Fruit fly (Drosophila melanogaster) whole organism, wandering third instar larva: ENCODE results near the gene gammaTub23C.

Experiments used
- Abd-B ChIP-seq: fragments of >200 bp; optimal IDR thresholded peaks from 2 replicates; lab custom pipeline; 2017; ENCODE audit warnings: missing biosample characterization, missing genetic modification characterization
- CG32264 ChIP-seq: fragments of 200-800 bp; sonication (Bioruptor generic); optimal IDR thresholded peaks from 2 replicates; lab custom pipeline; 2016; ENCODE audit warnings: missing biosample characterization, missing genetic modification characterization
- CG9705 ChIP-seq: fragments of 200-800 bp; sonication (Bioruptor generic); optimal IDR thresholded peaks from 2 replicates; lab custom pipeline; 2018; ENCODE audit warnings: missing biosample characterization, mild to moderate bottlenecking, missing genetic modification characterization
- CrebA ChIP-seq: fragments of 200-800 bp; sonication (Bioruptor generic); optimal IDR thresholded peaks from 2 replicates; lab custom pipeline; 2016; ENCODE audit warnings: missing biosample characterization, mild to moderate bottlenecking, missing genetic modification characterization, borderline replicate concordance
- Dfd ChIP-seq: fragments of >200 bp; optimal IDR thresholded peaks from 2 replicates; lab custom pipeline; 2017; ENCODE audit warnings: missing biosample characterization, missing genetic modification characterization
- Dif ChIP-seq: fragments of 200-275, 200-300 bp; sonication (Bioruptor generic); optimal IDR thresholded peaks from 2 replicates; lab custom pipeline; 2018; ENCODE audit warnings: missing biosample characterization, missing genetic modification characterization; ENCODE audit not compliant: partially characterized antibody
- GATAd ChIP-seq: sonication (Bioruptor generic); optimal IDR thresholded peaks from 2 replicates; lab custom pipeline; 2016; ENCODE audit warnings: missing biosample characterization, missing genetic modification characterization
- HLH106 ChIP-seq: fragments of 200-800 bp; optimal IDR thresholded peaks from 3 replicates; lab custom pipeline; 2019; ENCODE audit warnings: missing biosample characterization, mild to moderate bottlenecking, missing genetic modification characterization, moderate library complexity
- Hnf4 ChIP-seq: fragments of 200-800 bp; sonication (Bioruptor generic); optimal IDR thresholded peaks from 2 replicates; lab custom pipeline; 2016; ENCODE audit warnings: missing biosample characterization, mild to moderate bottlenecking, missing genetic modification characterization
- Hr78 ChIP-seq: fragments of >200 bp; optimal IDR thresholded peaks from 2 replicates; lab custom pipeline; 2017; ENCODE audit warnings: missing biosample characterization, missing genetic modification characterization
- Hr83 ChIP-seq: fragments of 200-300 bp; sonication (Bioruptor generic); optimal IDR thresholded peaks from 2 replicates; lab custom pipeline; 2016; ENCODE audit warnings: missing biosample characterization, mild to moderate bottlenecking, missing genetic modification characterization, moderate library complexity; ENCODE audit not compliant: poor library complexity, severe bottlenecking
- Jra ChIP-seq: sonication (Bioruptor generic); optimal IDR thresholded peaks from 2 replicates; lab custom pipeline; 2016; ENCODE audit warnings: missing biosample characterization, missing genetic modification characterization
- Mio ChIP-seq: sonication (Bioruptor generic); optimal IDR thresholded peaks from 2 replicates; lab custom pipeline; 2016; ENCODE audit warnings: missing biosample characterization, missing genetic modification characterization
- Myc ChIP-seq: fragments of >200 bp; optimal IDR thresholded peaks from 2 replicates; lab custom pipeline; 2017
- N ChIP-seq: fragments of >200 bp; optimal IDR thresholded peaks from 2 replicates; lab custom pipeline; 2018; ENCODE audit warnings: missing biosample characterization, missing external identifiers, missing genetic modification characterization
- OdsH ChIP-seq: fragments of 200-800 bp; sonication (Bioruptor generic); optimal IDR thresholded peaks from 2 replicates; lab custom pipeline; 2016; ENCODE audit warnings: missing biosample characterization, mild to moderate bottlenecking, missing genetic modification characterization
- Rel ChIP-seq, 2 experiments: fragments of 200-800 bp; sonication (Bioruptor generic) in 1 of 2; optimal IDR thresholded peaks; 2 replicates in 1 of 2; 3 replicates in 1 of 2; lab custom pipeline; 2016 to 2019; ENCODE audit warnings: mild to moderate bottlenecking in 2 of 2, missing biosample characterization in 2 of 2, missing genetic modification characterization in 2 of 2, moderate library complexity in 1 of 2
- Sp1 ChIP-seq: fragments of 200-800 bp; sonication (Bioruptor generic); optimal IDR thresholded peaks from 3 replicates; lab custom pipeline; 2019; ENCODE audit warnings: missing biosample characterization, mild to moderate bottlenecking, missing genetic modification characterization, moderate library complexity
- Vsx2 ChIP-seq: fragments of 200-300, 225-300 bp; sonication (Bioruptor generic); optimal IDR thresholded peaks from 2 replicates; lab custom pipeline; 2018; ENCODE audit warnings: missing biosample characterization, missing genetic modification characterization; ENCODE audit not compliant: partially characterized antibody
- br ChIP-seq: fragments of 200-800 bp; sonication (Bioruptor generic); optimal IDR thresholded peaks from 2 replicates; lab custom pipeline; 2016; ENCODE audit warnings: missing biosample characterization, missing genetic modification characterization
- brk ChIP-seq: fragments of 200-800 bp; sonication (Bioruptor generic); optimal IDR thresholded peaks from 2 replicates; lab custom pipeline; 2016; ENCODE audit warnings: missing biosample characterization, mild to moderate bottlenecking, missing genetic modification characterization
- dl ChIP-seq, 2 experiments: fragments of 175-275, 200-275 bp in 1 of 2; fragments of 200-275 bp in 1 of 2; sonication (Bioruptor generic); optimal IDR thresholded peaks; lab custom pipeline; 2018; ENCODE audit warnings: mild to moderate bottlenecking in 2 of 2, missing biosample characterization in 2 of 2, missing genetic modification characterization in 2 of 2, moderate library complexity in 2 of 2; ENCODE audit not compliant: partially characterized antibody in 2 of 2, insufficient read depth in 1 of 2
- dmrt93B ChIP-seq: fragments of 200-800 bp; sonication (Bioruptor generic); optimal IDR thresholded peaks from 2 replicates; lab custom pipeline; 2018; ENCODE audit warnings: missing biosample characterization, mild to moderate bottlenecking, missing genetic modification characterization
- dsf ChIP-seq: sonication (Bioruptor generic); optimal IDR thresholded peaks from 2 replicates; lab custom pipeline; 2016; ENCODE audit warnings: missing biosample characterization, missing genetic modification characterization, borderline replicate concordance
- ey ChIP-seq: fragments of 200-800 bp; sonication (Bioruptor generic); optimal IDR thresholded peaks from 2 replicates; lab custom pipeline; 2016; ENCODE audit warnings: missing biosample characterization, missing genetic modification characterization
- foxo ChIP-seq, 2 experiments: fragments of 200-800 bp; sonication (Bioruptor generic); optimal IDR thresholded peaks; 2 replicates in 1 of 2; 3 replicates in 1 of 2; lab custom pipeline; 2016 to 2017; ENCODE audit warnings: missing biosample characterization in 2 of 2, missing genetic modification characterization in 2 of 2
- fru ChIP-seq: fragments of 200-800 bp; sonication (Bioruptor generic); optimal IDR thresholded peaks from 3 replicates; lab custom pipeline; 2016; ENCODE audit warnings: missing biosample characterization, mild to moderate bottlenecking, missing genetic modification characterization
- h ChIP-seq: fragments of 200-800 bp; sonication (Bioruptor generic); optimal IDR thresholded peaks from 3 replicates; lab custom pipeline; 2016; ENCODE audit warnings: missing biosample characterization, mild to moderate bottlenecking, missing genetic modification characterization
- jim ChIP-seq: fragments of 175-275, 200-325 bp; sonication (Bioruptor generic); optimal IDR thresholded peaks from 2 replicates; lab custom pipeline; 2016; ENCODE audit warnings: missing biosample characterization, mild to moderate bottlenecking, missing genetic modification characterization
- lola ChIP-seq: fragments of >200 bp; optimal IDR thresholded peaks from 2 replicates; lab custom pipeline; 2017; ENCODE audit warnings: missing biosample characterization, missing genetic modification characterization
- pan ChIP-seq: fragments of >200 bp; optimal IDR thresholded peaks from 2 replicates; lab custom pipeline; 2017
- psq ChIP-seq: fragments of 200-800 bp; sonication (Bioruptor generic); optimal IDR thresholded peaks from 3 replicates; lab custom pipeline; 2017; ENCODE audit warnings: missing biosample characterization, mild to moderate bottlenecking, missing genetic modification characterization, moderate library complexity
- rgr ChIP-seq: fragments of 200-800 bp; sonication (Bioruptor generic); optimal IDR thresholded peaks from 3 replicates; lab custom pipeline; 2016; ENCODE audit warnings: missing biosample characterization, mild to moderate bottlenecking, missing genetic modification characterization
- sage ChIP-seq: fragments of 200-800 bp; sonication (Bioruptor generic); optimal IDR thresholded peaks from 2 replicates; lab custom pipeline; 2016; ENCODE audit warnings: missing biosample characterization, mild to moderate bottlenecking, missing genetic modification characterization
- sv ChIP-seq: fragments of 200-800 bp; sonication (Bioruptor generic); optimal IDR thresholded peaks from 3 replicates; lab custom pipeline; 2016; ENCODE audit warnings: missing biosample characterization, missing genetic modification characterization
- tai ChIP-seq: sonication (Bioruptor generic); optimal IDR thresholded peaks from 2 replicates; lab custom pipeline; 2016; ENCODE audit warnings: missing biosample characterization, missing genetic modification characterization
- usp ChIP-seq: fragments of >200 bp; optimal IDR thresholded peaks from 2 replicates; lab custom pipeline; 2017; ENCODE audit warnings: missing biosample characterization, missing genetic modification characterization
- woc ChIP-seq: sonication (Bioruptor generic); optimal IDR thresholded peaks from 2 replicates; lab custom pipeline; 2016; ENCODE audit warnings: missing biosample characterization, mild to moderate bottlenecking, missing genetic modification characterization

Gene gammaTub23C

dm6 chr2L:2930646-2931045 lies 42.0 kb upstream of the gammaTub23C start:
- TF ChIP-seq HLH106 (tag; lab: Kevin White, UChicago), result no peak
- no peak for TF ChIP-seq GATAd
- no peak for TF ChIP-seq tai
- no peak for TF ChIP-seq Rel (GFP tag; optimal IDR thresholded peaks at IDR 0.05; lab: Kevin White, UChicago)
- TF ChIP-seq Rel (tag; optimal IDR thresholded peaks at IDR 0.05; lab: Kevin White, UChicago), result no peak
- no peak for TF ChIP-seq Sp1
- TF ChIP-seq Hr78 (GFP tag; lab: Kevin White, UChicago), result no peak
- TF ChIP-seq foxo (GFP tag; optimal IDR thresholded peaks at IDR 0.05; lab: Kevin White, UChicago), result no peak
- no peak for TF ChIP-seq sage (GFP tag; lab: Kevin White, UChicago)
- TF ChIP-seq psq (GFP tag; lab: Kevin White, UChicago), result no peak
- TF ChIP-seq CG32264, result no peak
- TF ChIP-seq ey (GFP tag; lab: Kevin White, UChicago), result no peak
- TF ChIP-seq h (GFP tag; lab: Kevin White, UChicago), result no peak
- TF ChIP-seq CG9705 (GFP tag; lab: Kevin White, UChicago), result no peak
- TF ChIP-seq N (GFP tag; lab: Kevin White, UChicago), result no peak
- no peak for TF ChIP-seq lola (GFP tag; lab: Kevin White, UChicago)
- TF ChIP-seq Mio (GFP tag; lab: Kevin White, UChicago), result no peak
- no peak for TF ChIP-seq Myc (lab: Kevin White, UChicago)
- no peak for TF ChIP-seq sv (GFP tag; lab: Kevin White, UChicago)
- no peak for TF ChIP-seq Dfd
- no peak for TF ChIP-seq Abd-B (GFP tag; lab: Kevin White, UChicago)

dm6 chr2L:2931555-2932131 lies 41.0 kb upstream of the gammaTub23C start:
- no peak for TF ChIP-seq Abd-B (GFP tag; lab: Kevin White, UChicago)
- TF ChIP-seq Rel (GFP tag; optimal IDR thresholded peaks at IDR 0.05; lab: Kevin White, UChicago), result no peak
- no peak for TF ChIP-seq Rel (tag; optimal IDR thresholded peaks at IDR 0.05; lab: Kevin White, UChicago)
- TF ChIP-seq jim (GFP tag; lab: Kevin White, UChicago), result no peak
- TF ChIP-seq dl (GFP tag; optimal IDR thresholded peaks at IDR 0.05; lab: Kevin White, UChicago; ENCODE audit: insufficient read depth in 1 of 2, partially characterized antibody in 2 of 2), result no peak
- TF ChIP-seq Hnf4 (GFP tag; lab: Kevin White, UChicago), result no peak
- peak; percentile 35 for TF ChIP-seq psq (GFP tag; lab: Kevin White, UChicago)
- peak; percentile 13 for TF ChIP-seq dmrt93B
- TF ChIP-seq fru (GFP tag; lab: Kevin White, UChicago), result peak; percentile 66
- no peak for TF ChIP-seq pan
- no peak for TF ChIP-seq tai
- TF ChIP-seq Hr78 (GFP tag; lab: Kevin White, UChicago), result no peak
- no peak for TF ChIP-seq sage (GFP tag; lab: Kevin White, UChicago)
- no peak for TF ChIP-seq CG9705 (GFP tag; lab: Kevin White, UChicago)
- TF ChIP-seq Vsx2 (GFP tag; lab: Kevin White, UChicago), result no peak
- no peak for TF ChIP-seq dsf (GFP tag; lab: Kevin White, UChicago)
- no peak for TF ChIP-seq OdsH (GFP tag; lab: Kevin White, UChicago)
- TF ChIP-seq HLH106 (tag; lab: Kevin White, UChicago), result peak; percentile 34
- TF ChIP-seq woc (GFP tag; lab: Kevin White, UChicago), result peak; percentile 32
- TF ChIP-seq brk (GFP tag; lab: Kevin White, UChicago), result no peak
- TF ChIP-seq ey (GFP tag; lab: Kevin White, UChicago), result peak; percentile 13
- TF ChIP-seq Sp1, result peak; percentile 25
- TF ChIP-seq Jra (GFP tag; lab: Kevin White, UChicago), result no peak
- TF ChIP-seq rgr (GFP tag; lab: Kevin White, UChicago), result peak; percentile 11
- no peak for TF ChIP-seq CG32264
- peak; percentile 40 for TF ChIP-seq br (GFP tag; lab: Kevin White, UChicago)
- no peak for TF ChIP-seq sv (GFP tag; lab: Kevin White, UChicago)
- TF ChIP-seq foxo (GFP tag; optimal IDR thresholded peaks at IDR 0.05; lab: Kevin White, UChicago), result no peak
- peak; percentile 46 for TF ChIP-seq h (GFP tag; lab: Kevin White, UChicago)
- no peak for TF ChIP-seq usp (GFP tag; lab: Kevin White, UChicago)
- no peak for TF ChIP-seq Mio (GFP tag; lab: Kevin White, UChicago)
- no peak for TF ChIP-seq N (GFP tag; lab: Kevin White, UChicago)
- TF ChIP-seq Hr83 (GFP tag; lab: Kevin White, UChicago), result no peak
- no peak for TF ChIP-seq Dif (GFP tag; lab: Kevin White, UChicago)
- TF ChIP-seq CrebA (GFP tag; lab: Kevin White, UChicago), result no peak
- TF ChIP-seq lola (GFP tag; lab: Kevin White, UChicago), result no peak
- no peak for TF ChIP-seq GATAd
- no peak for TF ChIP-seq Dfd
- TF ChIP-seq Myc (lab: Kevin White, UChicago), result no peak
